Worm (Caenorhabditis elegans): ENCODE data around the gene T14B4.9.

T14B4.9 gene

ce11 chrII:6729331-6729730 lies 4.3 kb downstream of the T14B4.9 start, which contains the start of gene T14B4.8 (continued):
- TF ChIP-seq aha-1 (tag; optimal IDR thresholded peaks at IDR 0.05) = no peak
- TF ChIP-seq C04F5.9 (tag; optimal IDR thresholded peaks at IDR 0.05) = no peak
- TF ChIP-seq lin-15B (tag; optimal IDR thresholded peaks at IDR 0.05) = no peak
- TF ChIP-seq ceh-88 (GFP tag; IDR thresholded peaks at IDR 0.05) = no peak
- TF ChIP-seq ceh-63 (GFP tag; optimal IDR thresholded peaks at IDR 0.05) = no peak
- no peak for TF ChIP-seq tlp-1 (tag; optimal IDR thresholded peaks at IDR 0.05)
- TF ChIP-seq egl-27 (tag; optimal IDR thresholded peaks at IDR 0.05) = no peak
- TF ChIP-seq nhr-237 (tag; optimal IDR thresholded peaks at IDR 0.05) = no peak
- TF ChIP-seq snpc-4 (tag; optimal IDR thresholded peaks at IDR 0.05) = no peak
- peak; percentile 69 for TF ChIP-seq lin-14 (GFP tag; optimal IDR thresholded peaks at IDR 0.05)
- TF ChIP-seq fkh-8 (tag; optimal IDR thresholded peaks at IDR 0.05) = no peak
- no peak for TF ChIP-seq C16A3.4 (tag; optimal IDR thresholded peaks at IDR 0.05)
- TF ChIP-seq Y116A8C.19 (tag; optimal IDR thresholded peaks at IDR 0.05; ENCODE audit: borderline replicate concordance) = no peak
- no peak for TF ChIP-seq ets-5 (GFP tag; IDR thresholded peaks at IDR 0.05)
- TF ChIP-seq lir-3 (tag; optimal IDR thresholded peaks at IDR 0.05; ENCODE audit: poor library complexity) = no peak
- no peak for TF ChIP-seq zag-1 (tag; optimal IDR thresholded peaks at IDR 0.05)
- TF ChIP-seq ceh-82 (tag; optimal IDR thresholded peaks at IDR 0.05) = peak in 1 of 3 experiments; percentile 32
- no peak for TF ChIP-seq pax-3 (tag; optimal IDR thresholded peaks at IDR 0.05)
- TF ChIP-seq mdl-1 (tag; optimal IDR thresholded peaks at IDR 0.05) = no peak
- no peak for TF ChIP-seq mep-1 (tag; optimal IDR thresholded peaks at IDR 0.05)
- TF ChIP-seq lin-35 (GFP tag; optimal IDR thresholded peaks at IDR 0.05) = peak in 1 of 2 experiments; percentile 11
- TF ChIP-seq ceh-8 (GFP tag; optimal IDR thresholded peaks at IDR 0.05) = no peak
- TF ChIP-seq sptf-1 (tag; optimal IDR thresholded peaks at IDR 0.05) = no peak
- TF ChIP-seq nhr-47 (tag; optimal IDR thresholded peaks at IDR 0.05) = no peak
- TF ChIP-seq elt-3 (tag; optimal IDR thresholded peaks at IDR 0.05) = no peak
- no peak for TF ChIP-seq egl-13 (tag; optimal IDR thresholded peaks at IDR 0.05)
- no peak for TF ChIP-seq ces-1 (GFP tag; optimal IDR thresholded peaks at IDR 0.05)
- TF ChIP-seq lin-13 (GFP tag; optimal IDR thresholded peaks at IDR 0.05) = no peak
- TF ChIP-seq unc-86 (tag; optimal IDR thresholded peaks at IDR 0.05) = no peak
- no peak for TF ChIP-seq unc-62 (GFP tag; optimal IDR thresholded peaks at IDR 0.05)
- no peak for TF ChIP-seq grh-1 (GFP tag; IDR thresholded peaks at IDR 0.05)
- TF ChIP-seq C34B4.2 (tag; optimal IDR thresholded peaks at IDR 0.05) = no peak
- no peak for TF ChIP-seq unc-30 (tag; optimal IDR thresholded peaks at IDR 0.05)
- TF ChIP-seq nhr-19 (GFP tag; conservative IDR thresholded peaks at IDR 0.05) = no peak
- TF ChIP-seq hlh-17 (GFP tag; optimal IDR thresholded peaks at IDR 0.05; ENCODE audit: borderline replicate concordance) = no peak
- TF ChIP-seq nhr-71 (tag; optimal IDR thresholded peaks at IDR 0.05) = peak; percentile 33
- TF ChIP-seq nhr-11 (tag; optimal IDR thresholded peaks at IDR 0.05) = no peak
- TF ChIP-seq nhr-90 (tag; optimal IDR thresholded peaks at IDR 0.05; ENCODE audit: poor library complexity) = no peak
- TF ChIP-seq aly-2 (tag; optimal IDR thresholded peaks at IDR 0.05) = no peak
- no peak for TF ChIP-seq unc-130 (tag; optimal IDR thresholded peaks at IDR 0.05)
- TF ChIP-seq hlh-4 (tag; optimal IDR thresholded peaks at IDR 0.05) = no peak
- TF ChIP-seq alr-1 (tag; optimal IDR thresholded peaks at IDR 0.05; ENCODE audit: borderline replicate concordance) = no peak
- TF ChIP-seq irx-1 (tag; optimal IDR thresholded peaks at IDR 0.05) = no peak

DNA sequence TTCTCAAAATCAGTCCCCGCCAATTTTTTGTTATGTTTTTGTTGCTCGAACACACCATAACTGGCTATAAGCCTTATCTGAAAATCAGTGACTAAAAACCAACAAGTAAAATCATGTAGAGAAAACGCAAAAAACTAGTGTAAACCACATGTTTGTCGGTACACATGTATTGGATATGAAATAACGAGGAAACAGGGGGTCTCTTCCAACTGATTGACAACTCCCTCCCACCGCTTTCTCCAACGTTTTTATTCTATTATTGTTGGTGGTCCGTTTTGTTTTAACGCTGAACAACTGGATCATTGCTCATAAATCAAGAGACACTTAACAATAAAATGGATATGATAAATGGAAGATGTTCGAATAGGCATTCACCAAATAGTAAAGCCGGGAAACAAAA lies 6.8 kb downstream of the T14B4.9 start:
- TF ChIP-seq fkh-8 (tag; optimal IDR thresholded peaks at IDR 0.05) (no peak), aha-1 (tag; optimal IDR thresholded peaks at IDR 0.05) (no peak), dsc-1 (tag; optimal IDR thresholded peaks at IDR 0.05) (peak; percentile 52), lin-14 (GFP tag; optimal IDR thresholded peaks at IDR 0.05) (peak; percentile 32)

Measured in whole organism, L1 larva.